Worm (Caenorhabditis elegans) whole organism, young adult: ENCODE data around the gene M04C3.1.
"Not testable (repeated sequence)": the region's sequence is repeated elsewhere in the genome, so short reads cannot be mapped to it uniquely, and the experiment has no call there.

ENCODE experiments used
- B0336.3 ChIP-seq: fragments of 200-800 bp; sonication (Bioruptor generic); IDR thresholded peaks from 2 replicates; pipeline ENCODE4 v1.3.6; 2022; ENCODE audit warnings: missing genetic modification characterization, missing compliant biosample characterization
- F33H1.4 ChIP-seq: fragments of 200-800 bp; sonication (Bioruptor generic); IDR thresholded peaks from 2 replicates; pipeline ENCODE4 v1.3.6; 2022; ENCODE audit warnings: missing genetic modification reagents, missing genetic modification characterization, missing compliant biosample characterization
- F39B2.1 ChIP-seq: fragments of 200-800 bp; sonication (Bioruptor generic); IDR thresholded peaks from 2 replicates; pipeline ENCODE4 v1.3.6; 2022; ENCODE audit warnings: missing genetic modification reagents, missing genetic modification characterization, missing compliant biosample characterization
- T07F8.4 ChIP-seq: sonication (generic microtip); optimal IDR thresholded peaks from 2 replicates; lab custom pipeline; 2016; ENCODE audit warnings: mild to moderate bottlenecking, missing genetic modification characterization, moderate library complexity, missing compliant biosample characterization
- Y53G8AR.9 ChIP-seq: fragments of 200-800 bp; sonication (Bioruptor generic); conservative IDR thresholded peaks from 2 replicates; pipeline ENCODE4 v1.3.6; 2022; ENCODE audit warnings: missing genetic modification reagents, missing genetic modification characterization, missing compliant biosample characterization
- ama-1 ChIP-seq, 3 experiments: fragments of 150-350 bp in 1 of 3; sonication (generic microtip) in 2 of 3; optimal IDR thresholded peaks; 2 replicates each; lab custom pipeline; 2014 to 2018; ENCODE audit warnings: missing biosample characterization in 2 of 3, missing genetic modification characterization in 2 of 3, missing genetic modification reagents in 2 of 3
- atf-7 ChIP-seq: sonication (generic microtip); optimal IDR thresholded peaks from 2 replicates; lab custom pipeline; 2017; ENCODE audit warnings: mild to moderate bottlenecking, missing genetic modification characterization, missing compliant biosample characterization
- attf-3 ChIP-seq: fragments of 200-800 bp; sonication (Bioruptor generic); conservative IDR thresholded peaks from 2 replicates; pipeline ENCODE4 v1.3.6; 2022; ENCODE audit warnings: missing genetic modification reagents, missing genetic modification characterization, missing compliant biosample characterization
- attf-6 ChIP-seq: fragments of 200-800 bp; sonication (Bioruptor generic); IDR thresholded peaks from 2 replicates; pipeline ENCODE4 v1.3.6; 2022; ENCODE audit warnings: missing genetic modification reagents, missing genetic modification characterization, missing compliant biosample characterization
- bed-2 ChIP-seq: fragments of 200-800 bp; sonication (Bioruptor generic); IDR thresholded peaks from 2 replicates; pipeline ENCODE4 v1.3.6; 2022; ENCODE audit warnings: missing genetic modification reagents, missing genetic modification characterization, missing compliant biosample characterization
- cebp-1 ChIP-seq, 2 experiments: fragments of 200-800 bp in 1 of 2; sonication (Bioruptor generic) in 1 of 2; sonication (generic microtip) in 1 of 2; IDR thresholded peaks in 1 of 2; optimal IDR thresholded peaks in 1 of 2; 2 replicates each; pipeline versions ENCODE4 v1.3.6 to Lab custom; 2017 to 2022; ENCODE audit warnings: missing compliant biosample characterization in 2 of 2, missing genetic modification characterization in 2 of 2, mild to moderate bottlenecking in 1 of 2, missing genetic modification reagents in 1 of 2, moderate library complexity in 1 of 2
- cebp-2 ChIP-seq: fragments of 200-800 bp; sonication (Bioruptor generic); IDR thresholded peaks from 2 replicates; pipeline ENCODE4 v1.3.6; 2022; ENCODE audit warnings: missing genetic modification characterization, missing compliant biosample characterization
- ceh-27 ChIP-seq: fragments of 200-800 bp; sonication (Bioruptor generic); optimal IDR thresholded peaks from 2 replicates; lab custom pipeline; 2018; ENCODE audit warnings: mild to moderate bottlenecking, missing genetic modification characterization, moderate library complexity, missing compliant biosample characterization
- ceh-79 ChIP-seq: sonication (generic microtip); optimal IDR thresholded peaks from 2 replicates; lab custom pipeline; 2017; ENCODE audit warnings: mild to moderate bottlenecking, missing genetic modification characterization, missing compliant biosample characterization
- dox-1 ChIP-seq: fragments of 200-800 bp; sonication (Bioruptor generic); IDR thresholded peaks from 2 replicates; pipeline ENCODE4 v1.3.6; 2022; ENCODE audit warnings: missing genetic modification reagents, missing genetic modification characterization, missing compliant biosample characterization
- dpff-1 ChIP-seq: sonication (generic microtip); optimal IDR thresholded peaks from 2 replicates; lab custom pipeline; 2017; ENCODE audit warnings: mild to moderate bottlenecking, missing genetic modification characterization, missing compliant biosample characterization
- fkh-3 ChIP-seq: sonication (generic microtip); optimal IDR thresholded peaks from 2 replicates; lab custom pipeline; 2016; ENCODE audit warnings: mild to moderate bottlenecking, missing genetic modification characterization, missing compliant biosample characterization
- him-1 ChIP-seq: sonication (generic microtip); optimal IDR thresholded peaks from 2 replicates; lab custom pipeline; 2016; ENCODE audit warnings: missing genotype, missing genetic modification reagents, missing genetic modification characterization, missing compliant biosample characterization
- hmg-1.2 ChIP-seq: fragments of 200-800 bp; sonication (Bioruptor generic); IDR thresholded peaks from 2 replicates; pipeline ENCODE4 v1.3.6; 2022; ENCODE audit warnings: missing genetic modification reagents, missing genetic modification characterization, missing compliant biosample characterization
- hsf-1 ChIP-seq: fragments of 200-800 bp; sonication (Bioruptor generic); IDR thresholded peaks from 2 replicates; pipeline ENCODE4 v1.3.6; 2022; ENCODE audit warnings: missing genetic modification reagents, missing genetic modification characterization, missing compliant biosample characterization
- lin-26 ChIP-seq: fragments of 200-800 bp; sonication (Bioruptor generic); IDR thresholded peaks from 2 replicates; pipeline ENCODE4 v1.3.6; 2022; ENCODE audit warnings: missing genetic modification reagents, missing genetic modification characterization, missing compliant biosample characterization
- lir-1 ChIP-seq: fragments of 200-800 bp; sonication (Bioruptor generic); conservative IDR thresholded peaks from 2 replicates; pipeline ENCODE4 v1.3.6; 2022; ENCODE audit warnings: missing genetic modification reagents, missing genetic modification characterization, missing compliant biosample characterization
- lsl-1 ChIP-seq: fragments of 200-800 bp; sonication (Bioruptor generic); optimal IDR thresholded peaks from 2 replicates; lab custom pipeline; 2018; ENCODE audit warnings: mild to moderate bottlenecking, missing genetic modification characterization, moderate library complexity, missing compliant biosample characterization
- madf-6 ChIP-seq: fragments of 200-800 bp; sonication (Bioruptor generic); IDR thresholded peaks from 2 replicates; pipeline ENCODE4 v1.3.6; 2022; ENCODE audit warnings: missing genetic modification reagents, missing genetic modification characterization, missing compliant biosample characterization
- madf-8 ChIP-seq: fragments of 200-800 bp; sonication (Bioruptor generic); conservative IDR thresholded peaks from 2 replicates; pipeline ENCODE4 v1.3.6; 2022; ENCODE audit warnings: missing genetic modification reagents, missing genetic modification characterization, missing compliant biosample characterization
- mes-4 ChIP-seq: sonication (generic microtip); optimal IDR thresholded peaks from 2 replicates; lab custom pipeline; 2016; ENCODE audit warnings: missing genotype, missing genetic modification characterization, missing compliant biosample characterization
- mxl-1 ChIP-seq: sonication (generic microtip); optimal IDR thresholded peaks from 2 replicates; lab custom pipeline; 2016; ENCODE audit warnings: missing genetic modification characterization, missing compliant biosample characterization
- nfyb-1 ChIP-seq: fragments of 200-800 bp; sonication (Bioruptor generic); IDR thresholded peaks from 2 replicates; pipeline ENCODE4 v1.3.6; 2022; ENCODE audit warnings: missing genetic modification reagents, missing genetic modification characterization, missing compliant biosample characterization
- nhr-179 ChIP-seq: sonication (generic microtip); optimal IDR thresholded peaks from 2 replicates; lab custom pipeline; 2016; ENCODE audit warnings: mild to moderate bottlenecking, missing genetic modification characterization, missing compliant biosample characterization
- nhr-80 ChIP-seq: sonication (generic microtip); optimal IDR thresholded peaks from 2 replicates; lab custom pipeline; 2016; ENCODE audit warnings: missing genetic modification characterization, missing compliant biosample characterization
- nhr-90 ChIP-seq: sonication (generic microtip); optimal IDR thresholded peaks from 2 replicates; lab custom pipeline; 2016; ENCODE audit warnings: missing genotype, mild to moderate bottlenecking, missing genetic modification characterization, missing compliant biosample characterization
- rec-8 ChIP-seq, 2 experiments: sonication (generic microtip); optimal IDR thresholded peaks; 2 replicates each; lab custom pipeline; 2016; ENCODE audit warnings: mild to moderate bottlenecking in 2 of 2, missing genetic modification characterization in 2 of 2, missing genetic modification reagents in 2 of 2, missing genotype in 2 of 2, missing biosample characterization in 1 of 2, missing compliant biosample characterization in 1 of 2, moderate library complexity in 1 of 2
- repo-1 ChIP-seq: sonication (generic microtip); optimal IDR thresholded peaks from 2 replicates; lab custom pipeline; 2017; ENCODE audit warnings: mild to moderate bottlenecking, missing genetic modification characterization, missing compliant biosample characterization
- snpc-3.4 ChIP-seq: sonication (generic microtip); optimal IDR thresholded peaks from 2 replicates; lab custom pipeline; 2017; ENCODE audit warnings: missing genetic modification characterization, mild to moderate bottlenecking, missing compliant biosample characterization, antibody characterized with exemption, moderate library complexity, missing genotype, missing genetic modification reagents
- snpc-4 ChIP-seq, 5 experiments: fragments of 150-350 bp in 1 of 5; sonication (generic microtip) in 4 of 5; optimal IDR thresholded peaks; 2 replicates each; lab custom pipeline; 2014 to 2018; ENCODE audit warnings: missing genetic modification characterization in 5 of 5, missing biosample characterization in 3 of 5, antibody characterized with exemption in 2 of 5, mild to moderate bottlenecking in 2 of 5, missing compliant biosample characterization in 2 of 5, missing genotype in 2 of 5, moderate library complexity in 2 of 5, missing genetic modification reagents in 1 of 5
- somi-1 ChIP-seq: fragments of 200-800 bp; sonication (Bioruptor generic); optimal IDR thresholded peaks from 2 replicates; lab custom pipeline; 2018; ENCODE audit warnings: mild to moderate bottlenecking, missing genetic modification characterization, missing compliant biosample characterization
- tbx-9 ChIP-seq: sonication (generic microtip); optimal IDR thresholded peaks from 2 replicates; lab custom pipeline; 2016; ENCODE audit warnings: borderline replicate concordance, missing genetic modification characterization, inconsistent platforms, missing compliant biosample characterization
- ztf-18 ChIP-seq: sonication (generic microtip); optimal IDR thresholded peaks from 2 replicates; lab custom pipeline; 2016; ENCODE audit warnings: missing genotype, mild to moderate bottlenecking, missing genetic modification characterization, missing compliant biosample characterization
- ztf-28 ChIP-seq: fragments of 200-800 bp; sonication (Bioruptor generic); IDR thresholded peaks from 2 replicates; pipeline ENCODE4 v1.3.6; 2022; ENCODE audit warnings: missing genetic modification reagents, missing genetic modification characterization, missing compliant biosample characterization

M04C3.1 gene

ce11 chrV:19467574-19467973 is 22.2 kb upstream of the M04C3.1 start, which contains the start of gene Y43F8B.23:
Gene Y43F8B.23 (minus strand): TSS chrV:19467648.
- TF ChIP-seq madf-8 (GFP tag; lab: Robert Waterston, UW) (no peak), nhr-80 (tag; lab: Kevin White, UChicago) (peak; percentile 77), cebp-1 (GFP tag; IDR thresholded peaks at IDR 0.05; lab: Robert Waterston, UW) (peak; percentile 31; the same call in 1 of the 2 replicates), cebp-1 (tag; optimal IDR thresholded peaks at IDR 0.05; lab: Kevin White, UChicago) (peak; percentile 41)
- TF ChIP-seq, all 124 proteins: peak for 2

ce11 chrV:19466775-19467174 is 21.4 kb upstream of the M04C3.1 start:
- TF ChIP-seq snpc-4 (GFP tag; optimal IDR thresholded peaks at IDR 0.05; lab: Kevin White, UChicago): not testable (repeated sequence)
- peak in 2 of 4 experiments; percentile 57 to 82 for TF ChIP-seq snpc-4 (tag; optimal IDR thresholded peaks at IDR 0.05; lab: Kevin White, UChicago)
- TF ChIP-seq, all 124 proteins: peak for 1; not testable (repeated sequence) for 123

ce11 chrV:19462612-19463011 is 17.2 kb upstream of the M04C3.1 start, which contains the start of gene Y43F8B.25:
Gene Y43F8B.25 (plus strand): TSS chrV:19462912.
- TF ChIP-seq mxl-1 (tag; lab: Kevin White, UChicago): no peak
- TF ChIP-seq mes-4: no peak
- no peak for TF ChIP-seq dox-1
- no peak for TF ChIP-seq snpc-4 (GFP tag; optimal IDR thresholded peaks at IDR 0.05; lab: Kevin White, UChicago)
- TF ChIP-seq snpc-4 (tag; optimal IDR thresholded peaks at IDR 0.05; lab: Kevin White, UChicago): no peak
- TF ChIP-seq bed-2 (GFP tag; lab: Robert Waterston, UW): no peak
- no peak for TF ChIP-seq attf-6 (GFP tag; lab: Robert Waterston, UW)
- no peak for TF ChIP-seq him-1 (tag; lab: Kevin White, UChicago)
- TF ChIP-seq nhr-90 (tag; lab: Kevin White, UChicago): no peak
- TF ChIP-seq ztf-28 (GFP tag; lab: Robert Waterston, UW): no peak
- TF ChIP-seq F39B2.1 (GFP tag; lab: Robert Waterston, UW): no peak
- TF ChIP-seq rec-8 (tag; optimal IDR thresholded peaks at IDR 0.05; lab: Kevin White, UChicago): no peak
- no peak for TF ChIP-seq hsf-1 (GFP tag; lab: Robert Waterston, UW)
- no peak for TF ChIP-seq cebp-2 (GFP tag; lab: Robert Waterston, UW)
- no peak for TF ChIP-seq ceh-79 (tag; lab: Kevin White, UChicago)
- no peak for TF ChIP-seq lir-1 (GFP tag; lab: Robert Waterston, UW)
- TF ChIP-seq lin-26 (GFP tag; lab: Robert Waterston, UW): no peak
- TF ChIP-seq repo-1 (tag; lab: Kevin White, UChicago): no peak
- TF ChIP-seq lsl-1 (GFP tag; lab: Kevin White, UChicago): no peak

- TF ChIP-seq F33H1.4 (GFP tag; lab: Robert Waterston, UW) (no peak), attf-3 (GFP tag; lab: Robert Waterston, UW) (no peak), snpc-3.4 (tag; lab: Kevin White, UChicago) (no peak), somi-1 (GFP tag; lab: Kevin White, UChicago) (no peak), hmg-1.2 (no peak)
- TF ChIP-seq, all 124 proteins: peak for 0
Measured at ce11 chrV:19462020-19462419, 16.6 kb upstream of the M04C3.1 start, which contains the start of gene Y43F8B.15. Gene Y43F8B.15 (minus strand): TSS chrV:19462120.

- TF ChIP-seq fkh-3 (no peak), T07F8.4 (tag; lab: Kevin White, UChicago) (no peak), tbx-9 (no peak), ztf-18 (tag; lab: Kevin White, UChicago) (no peak), dox-1 (no peak), mxl-1 (tag; lab: Kevin White, UChicago) (no peak), B0336.3 (GFP tag; lab: Robert Waterston, UW) (no peak), attf-3 (GFP tag; lab: Robert Waterston, UW) (no peak), atf-7 (tag; lab: Kevin White, UChicago) (no peak), nhr-90 (tag; lab: Kevin White, UChicago) (no peak), nfyb-1 (GFP tag; lab: Robert Waterston, UW) (no peak), nhr-179 (tag; lab: Kevin White, UChicago) (no peak), ceh-27 (GFP tag; lab: Kevin White, UChicago) (no peak), ama-1 (optimal IDR thresholded peaks at IDR 0.05; lab: Kevin White, UChicago) (no peak), ama-1 (GFP tag; optimal IDR thresholded peaks at IDR 0.05; lab: Kevin White, UChicago) (no peak), Y53G8AR.9 (no peak), madf-6 (GFP tag; lab: Robert Waterston, UW) (no peak), nhr-80 (tag; lab: Kevin White, UChicago) (no peak), dpff-1 (tag; lab: Kevin White, UChicago) (no peak)
Measured at ce11 chrV:19457120-19457519, 11.7 kb upstream of the M04C3.1 start, which contains the start of gene Y43F8B.24. Gene Y43F8B.24 (plus strand): TSS chrV:19457420.
